Fruit fly (Drosophila melanogaster): ENCODE measurements around the gene CG14710.

DNA sequence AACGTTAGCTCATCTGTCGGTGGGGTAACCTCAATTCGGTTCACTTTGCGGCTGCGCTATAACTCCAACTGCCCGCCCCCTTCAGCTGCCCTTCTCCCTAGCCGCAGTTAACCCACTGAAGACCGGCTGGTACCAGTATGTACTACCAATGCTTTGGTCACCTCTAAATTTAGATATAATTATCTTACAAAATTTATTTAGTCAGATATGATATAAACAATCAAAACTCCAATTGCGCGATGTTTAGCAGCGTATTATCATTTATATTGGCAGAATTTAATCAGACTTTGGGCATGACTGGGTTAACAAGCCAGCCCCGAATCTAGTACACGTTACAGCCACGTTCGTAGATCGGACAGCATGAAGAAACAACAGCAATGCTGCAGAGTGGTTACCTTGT, 41.8 kb downstream of the CG14710 start:
- peak; percentile 21 for TF ChIP-seq CG1621 (tag; optimal IDR thresholded peaks at IDR 0.05)
- TF ChIP-seq Gug (GFP tag; IDR thresholded peaks at IDR 0.05), result peak; percentile 44
- TF ChIP-seq Hr4 (GFP tag; optimal IDR thresholded peaks at IDR 0.05), result peak; percentile 60
- TF ChIP-seq CG6854 (GFP tag; optimal IDR thresholded peaks at IDR 0.05), result no peak
- TF ChIP-seq topi (GFP tag; optimal IDR thresholded peaks at IDR 0.05), result peak; percentile 6
- peak; percentile 5 for TF ChIP-seq Sox102F (GFP tag; optimal IDR thresholded peaks at IDR 0.05)
- peak; percentile 52 for TF ChIP-seq achi (GFP tag; optimal IDR thresholded peaks at IDR 0.05)
- peak; percentile 26; the same call in 1 of the 2 replicates for TF ChIP-seq CG11294 (GFP tag; IDR thresholded peaks at IDR 0.05)
- no peak for TF ChIP-seq CG7368 (GFP tag; optimal IDR thresholded peaks at IDR 0.05)
- no peak for TF ChIP-seq CG8319 (GFP tag; optimal IDR thresholded peaks at IDR 0.05)
- TF ChIP-seq CG6792 (GFP tag; optimal IDR thresholded peaks at IDR 0.05), result peak; percentile 32
- peak; percentile 0 for TF ChIP-seq CG11902 (GFP tag; optimal IDR thresholded peaks at IDR 0.05)

Measured in whole organism, prepupa.